Worm (Caenorhabditis elegans) whole organism, L2 larva: ENCODE measurements around the gene C24A8.5.

Experiments used
- ZK546.5 ChIP-seq: sonication (generic microtip); optimal IDR thresholded peaks from 2 replicates; lab custom pipeline; 2017; ENCODE audit warnings: missing biosample characterization, missing genetic modification characterization
- skn-1 ChIP-seq: sonication (generic microtip); optimal IDR thresholded peaks from 2 replicates; lab custom pipeline; 2017; ENCODE audit warnings: missing biosample characterization, missing genetic modification characterization

ce11 chrX:4311668-4312067 is 17.0 kb downstream of the C24A8.5 start, which contains the start of gene C52B9.8:
- TF ChIP-seq skn-1 (no peak), ZK546.5 (tag; lab: Kevin White, UChicago) (no peak)
